Fruit fly (Drosophila melanogaster): ENCODE data around the gene CG17597.

Gene CG17597

dm6 chr2L:18782936-18783335 is 48.0 kb downstream of the CG17597 start (continued):
- TF ChIP-seq CG18476 (GFP tag; optimal IDR thresholded peaks at IDR 0.05) (no peak), Doc2 (GFP tag; IDR thresholded peaks at IDR 0.05) (no peak), Fer1 (GFP tag; optimal IDR thresholded peaks at IDR 0.05) (no peak), yki (optimal IDR thresholded peaks at IDR 0.05) (peak; percentile 84), CG6689 (GFP tag; IDR thresholded peaks at IDR 0.05) (no peak), CG17385 (GFP tag; optimal IDR thresholded peaks at IDR 0.05) (no peak), CG1792 (GFP tag; optimal IDR thresholded peaks at IDR 0.05) (no peak), CG1233 (GFP tag; optimal IDR thresholded peaks at IDR 0.05) (no peak), ssp (GFP tag; IDR thresholded peaks at IDR 0.05) (no peak), GATAe (GFP tag; conservative IDR thresholded peaks at IDR 0.05) (no peak), disco-r (GFP tag; optimal IDR thresholded peaks at IDR 0.05) (no peak), dmrt11E (tag; optimal IDR thresholded peaks at IDR 0.05) (no peak), Meics (GFP tag; optimal IDR thresholded peaks at IDR 0.05) (no peak), Dfd (GFP tag; optimal IDR thresholded peaks at IDR 0.05) (no peak), jing (GFP tag; optimal IDR thresholded peaks at IDR 0.05) (no peak), CG8089 (GFP tag; optimal IDR thresholded peaks at IDR 0.05) (no peak), sisA (GFP tag; IDR thresholded peaks at IDR 0.05) (no peak), sens-2 (GFP tag; IDR thresholded peaks at IDR 0.05) (no peak), Adf1 (GFP tag; IDR thresholded peaks at IDR 0.05) (no peak), wdn (GFP tag; IDR thresholded peaks at IDR 0.05) (no peak), NC2β (GFP tag; optimal IDR thresholded peaks at IDR 0.05) (no peak), CG10654 (GFP tag; optimal IDR thresholded peaks at IDR 0.05) (no peak), crol (GFP tag; IDR thresholded peaks at IDR 0.05) (peak; percentile 3; the same call in 1 of the 2 replicates), CHES-1-like (GFP tag; optimal IDR thresholded peaks at IDR 0.05) (no peak), Ssrp (tag; optimal IDR thresholded peaks at IDR 0.05) (no peak), nerfin-2 (GFP tag; IDR thresholded peaks at IDR 0.05; ENCODE audit: partially characterized antibody) (no peak), Lhr (GFP tag; optimal IDR thresholded peaks at IDR 0.05) (no peak), chm (GFP tag; IDR thresholded peaks at IDR 0.05) (no peak), pros (GFP tag; optimal IDR thresholded peaks at IDR 0.05) (peak; percentile 88), shn (GFP tag; optimal IDR thresholded peaks at IDR 0.05) (no peak), CG17186 (GFP tag; optimal IDR thresholded peaks at IDR 0.05) (no peak), CG9932 (GFP tag; IDR thresholded peaks at IDR 0.05) (no peak), al (GFP tag; IDR thresholded peaks at IDR 0.05) (no peak), ato (GFP tag; IDR thresholded peaks at IDR 0.05; ENCODE audit: partially characterized antibody) (no peak), CG3281 (GFP tag; optimal IDR thresholded peaks at IDR 0.05) (no peak), org-1 (GFP tag; optimal IDR thresholded peaks at IDR 0.05) (no peak), CG11695 (GFP tag; IDR thresholded peaks at IDR 0.05) (no peak), trh (GFP tag; optimal IDR thresholded peaks at IDR 0.05) (no peak), vnd (GFP tag; IDR thresholded peaks at IDR 0.05; ENCODE audit: partially characterized antibody) (no peak), CG9437 (GFP tag; optimal IDR thresholded peaks at IDR 0.05) (no peak), Hmr (GFP tag; optimal IDR thresholded peaks at IDR 0.05) (no peak), CG18619 (GFP tag; optimal IDR thresholded peaks at IDR 0.05) (no peak), amos (GFP tag; IDR thresholded peaks at IDR 0.05; ENCODE audit: partially characterized antibody) (no peak), CG10321 (GFP tag; IDR thresholded peaks at IDR 0.05) (peak; percentile 61), CG12391 (tag; optimal IDR thresholded peaks at IDR 0.05) (no peak), Sry-β (GFP tag; optimal IDR thresholded peaks at IDR 0.05) (no peak), CG32767 (GFP tag; IDR thresholded peaks at IDR 0.05) (no peak), D (optimal IDR thresholded peaks at IDR 0.05) (peak; percentile 92), D (GFP tag; optimal IDR thresholded peaks at IDR 0.05) (no peak)

Data from whole organism, embryonic.